Worm (Caenorhabditis elegans) whole organism, L4 larva: Measurements from ENCODE around the gene srw-26.

ENCODE experiments used
- F26F4.8 ChIP-seq: fragments of 200-800 bp; sonication (Bioruptor generic); conservative IDR thresholded peaks from 2 replicates; pipeline ENCODE4 v1.3.6; 2022; ENCODE audit warnings: missing genetic modification characterization, missing compliant biosample characterization
- F37D6.2 ChIP-seq: sonication (generic microtip); optimal IDR thresholded peaks from 2 replicates; lab custom pipeline; 2016; ENCODE audit warnings: mild to moderate bottlenecking, missing genetic modification characterization, missing compliant biosample characterization
- F49E8.2 ChIP-seq: sonication (generic microtip); optimal IDR thresholded peaks from 2 replicates; lab custom pipeline; 2016; ENCODE audit warnings: missing compliant biosample characterization, mild to moderate bottlenecking, missing genetic modification characterization, borderline replicate concordance
- Y105C5A.15 ChIP-seq: fragments of 200-800 bp; sonication (Bioruptor generic); IDR thresholded peaks from 2 replicates; pipeline ENCODE4 v1.3.6; 2022; ENCODE audit warnings: missing genetic modification characterization, missing compliant biosample characterization
- Y5F2A.4 ChIP-seq: fragments of 200-800 bp; sonication (Bioruptor generic); optimal IDR thresholded peaks from 2 replicates; lab custom pipeline; 2018; ENCODE audit warnings: mild to moderate bottlenecking, missing genetic modification characterization, missing compliant biosample characterization
- Y75B8A.6 ChIP-seq: fragments of 200-800 bp; sonication (Bioruptor generic); IDR thresholded peaks from 2 replicates; pipeline ENCODE4 v1.3.6; 2022; ENCODE audit warnings: missing genetic modification reagents, missing genetic modification characterization, missing compliant biosample characterization
- ZK337.2 ChIP-seq: fragments of 200-800 bp; sonication (Bioruptor generic); IDR thresholded peaks from 2 replicates; pipeline ENCODE4 v1.3.6; 2022; ENCODE audit warnings: missing genetic modification reagents, missing genetic modification characterization, missing compliant biosample characterization
- aha-1 ChIP-seq: fragments of 150-350 bp; peaks from one replicate; lab custom pipeline; 2014; ENCODE audit warnings: missing biosample characterization, missing genetic modification characterization
- aly-2 ChIP-seq: sonication (generic microtip); optimal IDR thresholded peaks from 2 replicates; lab custom pipeline; 2018; ENCODE audit warnings: missing biosample characterization, missing genetic modification characterization
- arid-1 ChIP-seq: fragments of 200-800 bp; sonication (Bioruptor generic); conservative IDR thresholded peaks from 2 replicates; pipeline ENCODE4 v1.3.6; 2022; ENCODE audit warnings: missing genetic modification reagents, missing genetic modification characterization, missing compliant biosample characterization
- ceh-28 ChIP-seq: fragments of 150-350 bp; optimal IDR thresholded peaks from 2 replicates; lab custom pipeline; 2014; ENCODE audit warnings: missing biosample characterization, missing genetic modification reagents, missing genetic modification characterization
- daf-19 ChIP-seq: fragments of 200-800 bp; sonication (Bioruptor generic); conservative IDR thresholded peaks from 2 replicates; pipeline ENCODE4 v1.3.6; 2022; ENCODE audit warnings: missing genetic modification characterization, missing compliant biosample characterization
- dmd-6 ChIP-seq: fragments of 200-800 bp; sonication (Bioruptor generic); IDR thresholded peaks from 2 replicates; pipeline ENCODE4 v1.3.6; 2022; ENCODE audit warnings: missing genetic modification reagents, missing genetic modification characterization, missing compliant biosample characterization
- dmd-8 ChIP-seq: fragments of 200-800 bp; sonication (Bioruptor generic); IDR thresholded peaks from 2 replicates; pipeline ENCODE4 v1.3.6; 2022; ENCODE audit warnings: missing genetic modification characterization, missing compliant biosample characterization
- dpl-1 ChIP-seq: fragments of 150-350 bp; optimal IDR thresholded peaks from 2 replicates; lab custom pipeline; 2014; ENCODE audit warnings: missing biosample characterization, missing genetic modification reagents, missing genetic modification characterization
- duxl-1 ChIP-seq: sonication (generic microtip); optimal IDR thresholded peaks from 2 replicates; lab custom pipeline; 2016; ENCODE audit warnings: mild to moderate bottlenecking, missing genetic modification characterization, moderate library complexity, missing compliant biosample characterization; ENCODE audit not compliant: poor library complexity
- egl-27 ChIP-seq: sonication (generic microtip); optimal IDR thresholded peaks from 3 replicates; lab custom pipeline; 2017; ENCODE audit warnings: missing biosample characterization, missing genetic modification reagents, missing genetic modification characterization
- gei-8 ChIP-seq: fragments of 200-800 bp; sonication (Bioruptor generic); optimal IDR thresholded peaks from 2 replicates; lab custom pipeline; 2018; ENCODE audit warnings: mild to moderate bottlenecking, missing genetic modification characterization, missing compliant biosample characterization
- hmg-1.1 ChIP-seq: fragments of 200-800 bp; sonication (Bioruptor generic); IDR thresholded peaks from 2 replicates; pipeline ENCODE4 v1.3.6; 2022; ENCODE audit warnings: missing genetic modification reagents, missing genetic modification characterization, missing compliant biosample characterization
- lim-7 ChIP-seq: fragments of 200-800 bp; sonication (Bioruptor generic); IDR thresholded peaks from 2 replicates; pipeline ENCODE4 v1.3.6; 2022; ENCODE audit warnings: missing genetic modification characterization, missing compliant biosample characterization
- lin-13 ChIP-seq: fragments of 150-350 bp; optimal IDR thresholded peaks from 2 replicates; lab custom pipeline; 2014; ENCODE audit warnings: missing biosample characterization, missing genetic modification reagents, missing genetic modification characterization
- nhr-11 ChIP-seq: fragments of 150-350 bp; optimal IDR thresholded peaks from 2 replicates; lab custom pipeline; 2014; ENCODE audit warnings: missing biosample characterization, missing genetic modification characterization
- nhr-48 ChIP-seq: sonication (generic microtip); optimal IDR thresholded peaks from 2 replicates; lab custom pipeline; 2016; ENCODE audit warnings: mild to moderate bottlenecking, missing genetic modification characterization, missing compliant biosample characterization
- nhr-77 ChIP-seq: fragments of 150-350 bp; optimal IDR thresholded peaks from 2 replicates; lab custom pipeline; 2014; ENCODE audit warnings: missing biosample characterization, missing genetic modification characterization
- pha-4 ChIP-seq, 2 experiments: fragments of 150-350 bp in 1 of 2; fragments of 200-800 bp in 1 of 2; sonication (Bioruptor generic) in 1 of 2; IDR thresholded peaks in 1 of 2; optimal IDR thresholded peaks in 1 of 2; 2 replicates each; pipeline versions ENCODE4 v1.3.6 to Lab custom; 2014 to 2022; ENCODE audit warnings: missing genetic modification characterization in 2 of 2, missing genetic modification reagents in 2 of 2, missing biosample characterization in 1 of 2, missing compliant biosample characterization in 1 of 2
- php-3 ChIP-seq: fragments of 200-800 bp; sonication (Bioruptor generic); IDR thresholded peaks from 2 replicates; pipeline ENCODE4 v1.3.6; 2022; ENCODE audit warnings: missing genetic modification reagents, missing genetic modification characterization, missing compliant biosample characterization
- sdz-12 ChIP-seq: fragments of 200-800 bp; sonication (Bioruptor generic); optimal IDR thresholded peaks from 2 replicates; lab custom pipeline; 2018; ENCODE audit warnings: mild to moderate bottlenecking, missing genetic modification characterization, missing compliant biosample characterization
- set-16 ChIP-seq: fragments of 200-800 bp; sonication (Bioruptor generic); IDR thresholded peaks from 2 replicates; pipeline ENCODE4 v1.3.6; 2022; ENCODE audit warnings: missing genetic modification reagents, missing genetic modification characterization, missing compliant biosample characterization
- spr-1 ChIP-seq: sonication (generic microtip); optimal IDR thresholded peaks from 2 replicates; lab custom pipeline; 2016; ENCODE audit warnings: mild to moderate bottlenecking, missing genetic modification characterization, missing compliant biosample characterization
- tra-1 ChIP-seq: fragments of 200-800 bp; sonication (Bioruptor generic); IDR thresholded peaks from 2 replicates; pipeline ENCODE4 v1.3.6; 2022; ENCODE audit warnings: missing genetic modification reagents, missing genetic modification characterization, missing compliant biosample characterization
- unc-130 ChIP-seq: sonication (generic microtip); optimal IDR thresholded peaks from 2 replicates; lab custom pipeline; 2016; ENCODE audit warnings: missing genetic modification reagents, missing genetic modification characterization, missing compliant biosample characterization
- zfp-2 ChIP-seq: sonication (generic microtip); optimal IDR thresholded peaks from 2 replicates; lab custom pipeline; 2016; ENCODE audit warnings: mild to moderate bottlenecking, missing genetic modification characterization, missing compliant biosample characterization
- zfp-3 ChIP-seq: fragments of 200-800 bp; sonication (Bioruptor generic); conservative IDR thresholded peaks from 2 replicates; pipeline ENCODE4 v1.3.6; 2022; ENCODE audit warnings: missing genetic modification reagents, missing genetic modification characterization, missing compliant biosample characterization
- zip-2 ChIP-seq: fragments of 150-350 bp; optimal IDR thresholded peaks from 2 replicates; lab custom pipeline; 2014; ENCODE audit warnings: missing biosample characterization, missing genetic modification characterization
- ztf-11 ChIP-seq: fragments of 150-350 bp; optimal IDR thresholded peaks from 2 replicates; lab custom pipeline; 2014; ENCODE audit warnings: missing biosample characterization, missing genetic modification characterization

Gene srw-26

DNA sequence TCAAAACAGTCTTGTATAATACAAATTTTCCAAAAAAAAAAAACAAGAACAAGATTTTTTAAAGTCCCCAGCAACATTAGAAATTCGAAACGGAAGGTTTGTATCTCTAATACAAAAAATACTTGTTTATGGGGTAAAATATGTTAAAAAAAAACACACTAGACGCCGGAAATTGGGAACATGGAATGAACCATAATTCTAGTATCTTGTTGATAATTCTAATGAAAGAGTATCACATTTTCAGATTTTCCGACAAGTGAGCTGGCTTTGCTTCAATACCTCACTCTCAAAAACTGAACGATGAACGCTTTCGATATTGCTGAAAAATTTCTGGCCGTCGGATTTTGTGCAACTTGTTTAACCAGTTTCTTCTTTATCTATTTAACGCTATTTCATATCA, 34.6 kb downstream of the srw-26 start, which contains the start of gene str-60:
Gene str-60, plus strand, starts transcription at position 301 of the 400 bp plus-strand sequence.
- TF ChIP-seq lim-7 (GFP tag; lab: Robert Waterston, UW): no peak
- no peak for TF ChIP-seq php-3 (GFP tag; lab: Robert Waterston, UW)
- no peak for TF ChIP-seq tra-1 (GFP tag; lab: Robert Waterston, UW)
- no peak for TF ChIP-seq aha-1 (tag; lab: Kevin White, UChicago)
- TF ChIP-seq zfp-3 (GFP tag; lab: Robert Waterston, UW): no peak

DNA sequence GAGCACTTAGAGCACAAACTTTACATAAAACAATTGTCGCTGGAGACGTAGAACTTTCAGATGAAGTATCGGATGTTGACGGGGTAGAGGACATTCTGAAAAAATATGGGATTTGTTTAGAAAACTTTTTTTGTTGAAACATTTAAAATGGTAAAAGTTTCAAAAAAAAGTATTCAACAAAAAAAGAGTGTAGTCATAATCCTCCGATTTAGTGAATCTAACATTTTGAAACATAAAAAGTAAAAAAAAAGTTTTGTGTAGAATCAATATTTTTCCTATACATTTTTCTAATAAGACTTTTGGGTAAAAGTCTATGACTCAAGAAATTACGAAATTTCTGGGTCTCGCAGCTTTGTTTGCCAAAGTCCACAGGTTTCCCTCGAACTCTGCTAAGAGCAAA, 35.6 kb downstream of the srw-26 start, which contains the start of gene nhr-213:
Gene nhr-213, minus strand, starts transcription at position 101 of the 400 bp plus-strand sequence.
- no peak for TF ChIP-seq Y105C5A.15 (GFP tag; lab: Robert Waterston, UW)
- no peak for TF ChIP-seq ZK337.2 (GFP tag; lab: Robert Waterston, UW)
- no peak for TF ChIP-seq F49E8.2 (tag; lab: Kevin White, UChicago)
- no peak for TF ChIP-seq F26F4.8
- no peak for TF ChIP-seq hmg-1.1 (GFP tag; lab: Robert Waterston, UW)
- no peak for TF ChIP-seq sdz-12 (GFP tag; lab: Kevin White, UChicago)
- TF ChIP-seq arid-1: no peak
- TF ChIP-seq daf-19 (GFP tag; lab: Robert Waterston, UW): no peak
- TF ChIP-seq nhr-77 (tag; lab: Kevin White, UChicago): no peak
- TF ChIP-seq Y75B8A.6: no peak
- no peak for TF ChIP-seq spr-1

DNA sequence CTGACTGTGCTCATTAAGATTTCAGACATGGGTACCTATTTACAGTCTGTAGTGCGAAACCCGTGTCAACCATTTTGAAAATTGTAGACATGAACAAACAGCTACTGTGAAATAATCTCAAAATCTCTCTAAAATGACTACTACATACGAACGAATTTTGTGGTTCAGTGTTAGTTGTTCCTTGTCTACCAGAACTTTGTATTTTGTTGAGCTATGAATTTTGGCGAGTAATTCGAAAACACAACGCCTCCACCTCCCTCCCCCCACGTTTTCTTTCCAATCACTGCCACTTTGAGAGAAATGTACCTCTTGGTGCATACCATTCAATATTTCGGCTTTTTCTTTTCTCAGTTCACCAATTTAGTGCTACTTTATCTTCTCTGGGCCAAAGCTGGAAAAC, 39.6 kb downstream of the srw-26 start, which contains the start of gene T06C12.11:
Gene T06C12.11, plus strand, starts transcription at position 301 of the 400 bp plus-strand sequence.
- TF ChIP-seq zip-2 (tag; lab: Kevin White, UChicago): no peak

DNA sequence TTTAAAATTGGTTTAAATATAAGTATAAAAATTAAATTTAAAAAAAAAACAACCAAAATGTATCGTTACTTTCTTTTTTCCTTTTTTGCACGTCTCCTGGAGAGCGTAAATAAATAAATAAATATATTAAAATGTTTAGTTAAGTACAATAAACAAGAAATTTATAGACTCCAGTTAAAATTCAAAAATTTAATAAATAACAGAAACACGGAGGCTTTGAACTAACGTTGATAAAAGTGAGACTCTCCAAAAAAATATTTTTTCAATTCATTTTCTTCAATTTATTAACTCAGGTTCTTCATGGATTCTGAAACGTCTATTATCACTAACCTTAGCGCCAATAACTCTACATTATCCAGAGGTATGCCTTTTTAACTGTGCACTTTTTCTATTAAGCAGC, 40.5 kb downstream of the srw-26 start, which contains the start of gene T06C12.12:
Gene T06C12.12, plus strand, starts transcription at position 301 of the 400 bp plus-strand sequence.
- TF ChIP-seq aly-2 (tag; lab: Kevin White, UChicago): no peak
- TF ChIP-seq gei-8 (GFP tag; lab: Kevin White, UChicago): no peak
- TF ChIP-seq Y5F2A.4 (GFP tag; lab: Kevin White, UChicago): no peak
- no peak for TF ChIP-seq nhr-48 (tag; lab: Kevin White, UChicago)
- no peak for TF ChIP-seq zfp-2 (tag; lab: Kevin White, UChicago)
- TF ChIP-seq dmd-8 (GFP tag; lab: Robert Waterston, UW): no peak
- no peak for TF ChIP-seq F37D6.2 (tag; lab: Kevin White, UChicago)
- no peak for TF ChIP-seq dmd-6 (GFP tag; lab: Robert Waterston, UW)
- no peak for TF ChIP-seq pha-4 (GFP tag; IDR thresholded peaks at IDR 0.05; lab: Robert Waterston, UW)
- no peak for TF ChIP-seq pha-4 (tag; optimal IDR thresholded peaks at IDR 0.05; lab: Kevin White, UChicago)
- no peak for TF ChIP-seq unc-130
- TF ChIP-seq egl-27: no peak
- TF ChIP-seq set-16 (GFP tag; lab: Robert Waterston, UW): no peak
- TF ChIP-seq lin-13 (GFP tag; lab: Kevin White, UChicago): no peak
- TF ChIP-seq ZK337.2 (GFP tag; lab: Robert Waterston, UW): no peak
- TF ChIP-seq duxl-1 (tag; lab: Kevin White, UChicago): no peak
- TF ChIP-seq ceh-28 (tag; lab: Kevin White, UChicago): no peak
- no peak for TF ChIP-seq dpl-1 (GFP tag; lab: Kevin White, UChicago)
- no peak for TF ChIP-seq ztf-11 (tag; lab: Kevin White, UChicago)
- TF ChIP-seq nhr-11 (tag; lab: Kevin White, UChicago): no peak
- TF ChIP-seq hmg-1.1 (GFP tag; lab: Robert Waterston, UW): no peak
